Fruit fly (Drosophila melanogaster): Measurements from ENCODE around the gene CG1288.

DNA sequence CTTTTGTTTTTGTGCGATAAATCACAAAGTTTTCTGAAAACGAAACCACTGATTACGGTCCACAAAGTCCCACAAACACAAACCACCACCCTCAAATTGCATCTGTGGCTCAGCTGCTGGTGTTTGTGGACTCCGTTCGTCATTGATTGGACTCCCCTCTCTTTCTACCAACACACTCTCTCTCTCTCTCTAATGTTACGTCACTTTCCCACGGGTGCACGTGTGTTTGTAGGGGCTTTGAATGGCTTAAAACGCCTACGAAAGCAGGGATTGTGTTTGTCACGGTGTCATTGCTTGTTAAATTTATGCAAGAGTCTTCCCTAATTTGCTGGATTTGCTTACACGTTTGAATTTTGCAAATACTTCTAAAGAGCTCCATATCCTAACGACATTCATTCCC, 20.2 kb downstream of the CG1288 start:
- TF ChIP-seq usp (GFP tag; optimal IDR thresholded peaks at IDR 0.05): no peak
- no peak for TF ChIP-seq pan (optimal IDR thresholded peaks at IDR 0.05)
- no peak for TF ChIP-seq Dll (optimal IDR thresholded peaks at IDR 0.05)

Measured in whole organism.